Worm (Caenorhabditis elegans): ENCODE data around the gene col-183.

- TF ChIP-seq him-1 (tag; optimal IDR thresholded peaks at IDR 0.05) (no peak), W03F9.2 (tag; optimal IDR thresholded peaks at IDR 0.05) (no peak), dao-5 (tag; optimal IDR thresholded peaks at IDR 0.05) (no peak)
Measured at ce11 chrX:13477356-13477755, 9.8 kb upstream of the col-183 start, which contains the start of gene efn-3.
